Fruit fly (Drosophila melanogaster): ENCODE measurements around the gene Obp69a.

The Obp69a gene

DNA sequence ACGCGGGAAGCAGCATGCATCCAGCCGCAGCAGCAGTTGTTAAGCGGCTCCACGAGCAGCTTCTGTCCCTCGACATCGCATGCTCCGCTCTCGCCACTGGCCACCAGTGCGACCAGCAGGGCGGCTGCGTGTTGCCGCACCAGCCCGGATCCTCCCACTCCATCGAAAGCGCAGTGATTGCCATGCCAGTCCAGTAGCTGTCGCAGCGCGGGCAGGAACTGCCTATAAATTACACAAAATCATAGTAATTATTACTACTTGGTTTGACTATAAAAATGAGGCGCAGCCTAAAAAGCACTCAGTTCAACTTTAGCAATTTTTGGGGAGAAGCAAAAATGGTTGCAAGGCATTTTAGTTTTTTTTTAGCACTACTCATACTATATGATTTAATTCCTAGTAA, at the start of gene Obp69a:
Gene Obp69a, plus strand, starts transcription at position 301 of the 400 bp plus-strand sequence.
- TF ChIP-seq fd59A (GFP tag; optimal IDR thresholded peaks at IDR 0.05), result no peak

- TF ChIP-seq fkh (GFP tag; optimal IDR thresholded peaks at IDR 0.05), result peak; percentile 89
- no peak for TF ChIP-seq CG4318 (GFP tag; optimal IDR thresholded peaks at IDR 0.05)
Observed at dm6 chr3L:12350307-12350706, 45.7 kb upstream of the Obp69a start.

DNA sequence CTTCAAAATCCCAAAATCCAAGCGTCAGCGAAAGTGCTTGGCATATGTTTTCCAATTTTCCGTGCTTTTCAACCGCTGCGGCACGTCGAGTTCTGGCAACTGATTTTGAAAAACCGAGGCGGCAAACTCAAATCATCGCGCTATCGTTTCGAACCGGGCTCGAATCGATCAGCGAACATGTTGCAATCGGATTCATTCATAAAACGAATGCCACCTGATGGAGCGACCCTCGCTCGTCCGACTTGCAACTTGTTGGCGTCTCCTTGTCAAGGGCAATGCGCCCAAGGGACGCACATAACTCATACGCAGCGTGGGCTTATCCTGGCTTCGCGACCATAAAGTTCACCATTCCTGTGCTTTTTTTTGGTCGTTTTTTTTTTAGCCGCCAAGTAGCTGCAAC, 44.5 kb upstream of the Obp69a start, which contains the start of gene CrzR:
Gene CrzR, minus strand, starts transcription at position 105 of the 400 bp plus-strand sequence.
- TF ChIP-seq pdm3 (GFP tag; optimal IDR thresholded peaks at IDR 0.05), result no peak
- no peak for TF ChIP-seq CG11762 (GFP tag; optimal IDR thresholded peaks at IDR 0.05; ENCODE audit: insufficient read depth)
- no peak for TF ChIP-seq CG6808 (GFP tag; optimal IDR thresholded peaks at IDR 0.05)
- no peak for TF ChIP-seq Ets21C (GFP tag; optimal IDR thresholded peaks at IDR 0.05)
- no peak for TF ChIP-seq CG7368 (GFP tag; optimal IDR thresholded peaks at IDR 0.05)
- no peak for TF ChIP-seq Hr39 (GFP tag; optimal IDR thresholded peaks at IDR 0.05)
- TF ChIP-seq Gug (GFP tag; IDR thresholded peaks at IDR 0.05), result no peak
- TF ChIP-seq CG3032 (tag; optimal IDR thresholded peaks at IDR 0.05), result no peak
- TF ChIP-seq Ets96B (tag; optimal IDR thresholded peaks at IDR 0.05), result no peak
- TF ChIP-seq Hr38 (GFP tag; optimal IDR thresholded peaks at IDR 0.05), result no peak
- TF ChIP-seq CG6276 (GFP tag; optimal IDR thresholded peaks at IDR 0.05), result no peak
- TF ChIP-seq Met (GFP tag; optimal IDR thresholded peaks at IDR 0.05), result no peak
- TF ChIP-seq fd59A (GFP tag; optimal IDR thresholded peaks at IDR 0.05), result no peak

- TF ChIP-seq spab (GFP tag; optimal IDR thresholded peaks at IDR 0.05) (no peak), topi (GFP tag; optimal IDR thresholded peaks at IDR 0.05) (no peak), Sox14 (GFP tag; optimal IDR thresholded peaks at IDR 0.05) (no peak), Met (GFP tag; optimal IDR thresholded peaks at IDR 0.05) (no peak), Eip75B (GFP tag; optimal IDR thresholded peaks at IDR 0.05) (no peak), fkh (GFP tag; optimal IDR thresholded peaks at IDR 0.05) (no peak), net (GFP tag; optimal IDR thresholded peaks at IDR 0.05) (no peak), svp (GFP tag) (no peak), Lpt (GFP tag; optimal IDR thresholded peaks at IDR 0.05) (no peak), esn (GFP tag; optimal IDR thresholded peaks at IDR 0.05) (no peak), Smox (GFP tag; optimal IDR thresholded peaks at IDR 0.05) (no peak)
Observed at dm6 chr3L:12363729-12364128, 32.2 kb upstream of the Obp69a start.

DNA sequence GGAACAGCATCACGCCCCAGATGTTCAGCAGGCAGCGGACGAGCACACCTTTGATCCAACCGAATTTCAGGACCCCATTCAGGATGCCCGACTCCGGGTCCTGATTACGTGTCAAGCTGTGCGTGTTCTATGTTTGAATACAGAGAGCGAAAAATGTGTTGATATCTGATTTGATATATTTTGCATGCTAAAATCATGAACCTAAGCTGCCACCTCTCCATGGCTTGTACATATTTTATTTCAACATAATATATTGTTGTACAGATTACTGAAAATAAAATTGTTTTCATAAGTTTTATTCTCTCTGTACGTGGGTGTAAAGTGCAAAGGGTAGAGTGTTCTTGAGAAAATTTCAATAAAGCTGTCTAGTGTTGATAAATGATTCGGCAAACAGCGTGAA, 21.6 kb upstream of the Obp69a start:
- TF ChIP-seq Hr38 (GFP tag; optimal IDR thresholded peaks at IDR 0.05) (no peak), CG8632 (GFP tag; optimal IDR thresholded peaks at IDR 0.05) (no peak), Hr4 (GFP tag; optimal IDR thresholded peaks at IDR 0.05) (no peak), ss (GFP tag; optimal IDR thresholded peaks at IDR 0.05) (no peak), dsx (GFP tag; optimal IDR thresholded peaks at IDR 0.05; ENCODE audit: poor library complexity, severe bottlenecking) (no peak), salr (GFP tag; optimal IDR thresholded peaks at IDR 0.05) (no peak), CG9139 (GFP tag; optimal IDR thresholded peaks at IDR 0.05) (no peak), Sox14 (GFP tag; optimal IDR thresholded peaks at IDR 0.05) (no peak), CG11902 (GFP tag; optimal IDR thresholded peaks at IDR 0.05) (no peak), CG31627 (GFP tag; optimal IDR thresholded peaks at IDR 0.05) (no peak), CG11294 (GFP tag; IDR thresholded peaks at IDR 0.05) (no peak), CG8319 (GFP tag; optimal IDR thresholded peaks at IDR 0.05) (no peak), fd59A (GFP tag; optimal IDR thresholded peaks at IDR 0.05) (no peak), Blimp-1 (GFP tag; optimal IDR thresholded peaks at IDR 0.05) (no peak), achi (GFP tag; optimal IDR thresholded peaks at IDR 0.05) (no peak), svp (GFP tag) (peak; percentile 5), esn (GFP tag; optimal IDR thresholded peaks at IDR 0.05) (no peak), CG6163 (GFP tag; IDR thresholded peaks at IDR 0.05) (0 out of 3 replicates have a peak, but pooled peaks have one; percentile 15)
